Worm (Caenorhabditis elegans): Measurements from ENCODE around the gene dpy-8.

- TF ChIP-seq him-1 (tag; optimal IDR thresholded peaks at IDR 0.05) (no peak), W03F9.2 (tag; optimal IDR thresholded peaks at IDR 0.05) (no peak)
Measured at ce11 chrX:5159645-5160044, 9.4 kb upstream of the dpy-8 start, which contains the start of gene C31H2.4.
